Worm (Caenorhabditis elegans) whole organism, late embryonic: Measurements from ENCODE around the gene srbc-25.

Experiments used
- C38D4.7 ChIP-seq: fragments of 200-800 bp; sonication (Bioruptor generic); optimal IDR thresholded peaks from 2 replicates; lab custom pipeline; 2018; ENCODE audit warnings: mild to moderate bottlenecking, missing genetic modification characterization, moderate library complexity, missing compliant biosample characterization
- K02D7.2 ChIP-seq: sonication (generic microtip); optimal IDR thresholded peaks from 2 replicates; lab custom pipeline; 2017; ENCODE audit warnings: mild to moderate bottlenecking, missing genetic modification characterization, missing compliant biosample characterization
- K09A11.1 ChIP-seq: sonication (generic microtip); optimal IDR thresholded peaks from 2 replicates; lab custom pipeline; 2017; ENCODE audit warnings: antibody characterized with exemption, mild to moderate bottlenecking, missing genetic modification characterization, missing compliant biosample characterization; ENCODE audit not compliant: insufficient read depth
- T23F11.4 ChIP-seq: fragments of 200-800 bp; sonication (Bioruptor generic); optimal IDR thresholded peaks from 2 replicates; lab custom pipeline; 2018; ENCODE audit warnings: mild to moderate bottlenecking, missing genetic modification characterization, missing compliant biosample characterization
- ahr-1 ChIP-seq: sonication (generic microtip); optimal IDR thresholded peaks from 2 replicates; lab custom pipeline; 2016; ENCODE audit warnings: missing genetic modification characterization, missing compliant biosample characterization
- ceh-19 ChIP-seq: fragments of 200-800 bp; sonication (Bioruptor generic); optimal IDR thresholded peaks from 2 replicates; lab custom pipeline; 2018; ENCODE audit warnings: mild to moderate bottlenecking, missing genetic modification characterization, missing compliant biosample characterization
- ceh-2 ChIP-seq: sonication (generic microtip); optimal IDR thresholded peaks from 2 replicates; lab custom pipeline; 2016; ENCODE audit warnings: missing genotype, missing genetic modification characterization, missing compliant biosample characterization
- ceh-22 ChIP-seq: sonication (generic microtip); optimal IDR thresholded peaks from 2 replicates; lab custom pipeline; 2017; ENCODE audit warnings: missing biosample characterization, missing genetic modification characterization
- ceh-24 ChIP-seq: sonication (generic microtip); optimal IDR thresholded peaks from 2 replicates; lab custom pipeline; 2016; ENCODE audit warnings: mild to moderate bottlenecking, missing genetic modification characterization, missing compliant biosample characterization
- ceh-30 ChIP-seq: fragments of 150-350 bp; optimal IDR thresholded peaks from 2 replicates; lab custom pipeline; 2014; ENCODE audit warnings: missing biosample characterization, missing genetic modification characterization
- ceh-34 ChIP-seq: sonication (generic microtip); optimal IDR thresholded peaks from 2 replicates; lab custom pipeline; 2016; ENCODE audit warnings: mild to moderate bottlenecking, missing genetic modification characterization, missing compliant biosample characterization
- ceh-45 ChIP-seq: fragments of 200-800 bp; sonication (Bioruptor generic); IDR thresholded peaks from 2 replicates; pipeline ENCODE4 v1.3.6; 2022; ENCODE audit warnings: missing genetic modification reagents, missing genetic modification characterization, missing compliant biosample characterization
- ceh-48 ChIP-seq: sonication (generic microtip); optimal IDR thresholded peaks from 2 replicates; lab custom pipeline; 2016; ENCODE audit warnings: missing genetic modification characterization, inconsistent platforms, missing compliant biosample characterization
- ceh-9 ChIP-seq: sonication (generic microtip); optimal IDR thresholded peaks from 2 replicates; lab custom pipeline; 2016; ENCODE audit warnings: mild to moderate bottlenecking, missing genetic modification characterization, inconsistent platforms, missing compliant biosample characterization
- dmd-4 ChIP-seq: sonication (generic microtip); optimal IDR thresholded peaks from 2 replicates; lab custom pipeline; 2016; ENCODE audit warnings: borderline replicate concordance, missing genetic modification characterization, missing compliant biosample characterization
- elt-2 ChIP-seq: sonication (generic microtip); optimal IDR thresholded peaks from 2 replicates; lab custom pipeline; 2016; ENCODE audit warnings: missing genetic modification reagents, missing genetic modification characterization, missing compliant biosample characterization
- elt-4 ChIP-seq: sonication (generic microtip); optimal IDR thresholded peaks from 2 replicates; lab custom pipeline; 2016; ENCODE audit warnings: missing genetic modification characterization, missing compliant biosample characterization
- fkh-6 ChIP-seq: sonication (generic microtip); optimal IDR thresholded peaks from 2 replicates; lab custom pipeline; 2016; ENCODE audit warnings: missing genetic modification characterization, missing compliant biosample characterization
- hlh-13 ChIP-seq: fragments of 200-800 bp; sonication (Bioruptor generic); optimal IDR thresholded peaks from 2 replicates; lab custom pipeline; 2018; ENCODE audit warnings: mild to moderate bottlenecking, missing genetic modification characterization, missing compliant biosample characterization
- hlh-15 ChIP-seq: sonication (generic microtip); optimal IDR thresholded peaks from 2 replicates; lab custom pipeline; 2016; ENCODE audit warnings: missing genetic modification characterization, missing compliant biosample characterization
- hlh-6 ChIP-seq: sonication (generic microtip); optimal IDR thresholded peaks from 2 replicates; lab custom pipeline; 2016; ENCODE audit warnings: missing genotype, missing genetic modification characterization, missing compliant biosample characterization
- hlh-8 ChIP-seq: sonication (generic microtip); optimal IDR thresholded peaks from 2 replicates; lab custom pipeline; 2016; ENCODE audit warnings: missing genotype, missing genetic modification characterization, missing compliant biosample characterization
- lim-6 ChIP-seq: sonication (generic microtip); optimal IDR thresholded peaks from 2 replicates; lab custom pipeline; 2016; ENCODE audit warnings: missing genetic modification characterization, missing compliant biosample characterization
- lin-11 ChIP-seq: fragments of 200-800 bp; sonication (Bioruptor generic); optimal IDR thresholded peaks from 2 replicates; lab custom pipeline; 2018; ENCODE audit warnings: mild to moderate bottlenecking, missing genetic modification characterization, missing compliant biosample characterization
- madf-2 ChIP-seq: sonication (generic microtip); optimal IDR thresholded peaks from 2 replicates; lab custom pipeline; 2017; ENCODE audit warnings: missing genetic modification characterization, missing compliant biosample characterization
- nfya-1 ChIP-seq: sonication (generic microtip); optimal IDR thresholded peaks from 2 replicates; lab custom pipeline; 2017; ENCODE audit warnings: missing genetic modification characterization, mild to moderate bottlenecking, missing compliant biosample characterization, antibody characterized with exemption, moderate library complexity
- npax-4 ChIP-seq: sonication (generic microtip); optimal IDR thresholded peaks from 2 replicates; lab custom pipeline; 2016; ENCODE audit warnings: missing genetic modification characterization, missing compliant biosample characterization
- odd-2 ChIP-seq: sonication (generic microtip); optimal IDR thresholded peaks from 2 replicates; lab custom pipeline; 2017; ENCODE audit warnings: antibody characterized with exemption, mild to moderate bottlenecking, missing genetic modification characterization, missing compliant biosample characterization
- pat-9 ChIP-seq: fragments of 200-800 bp; sonication (Bioruptor generic); optimal IDR thresholded peaks from 2 replicates; lab custom pipeline; 2018; ENCODE audit warnings: mild to moderate bottlenecking, missing genetic modification characterization, moderate library complexity, missing compliant biosample characterization
- pha-2 ChIP-seq: sonication (generic microtip); optimal IDR thresholded peaks from 2 replicates; lab custom pipeline; 2017; ENCODE audit warnings: mild to moderate bottlenecking, missing genetic modification characterization, missing compliant biosample characterization
- pros-1 ChIP-seq: fragments of 150-350 bp; optimal IDR thresholded peaks from 2 replicates; lab custom pipeline; 2014; ENCODE audit warnings: missing biosample characterization, missing genetic modification reagents, missing genetic modification characterization
- ref-2 ChIP-seq: sonication (generic microtip); optimal IDR thresholded peaks from 2 replicates; lab custom pipeline; 2016; ENCODE audit warnings: missing genetic modification characterization, missing compliant biosample characterization
- sox-4 ChIP-seq: sonication (generic microtip); optimal IDR thresholded peaks from 2 replicates; lab custom pipeline; 2017; ENCODE audit warnings: mild to moderate bottlenecking, missing genetic modification characterization, inconsistent platforms, missing compliant biosample characterization
- unc-42 ChIP-seq: sonication (generic microtip); optimal IDR thresholded peaks from 2 replicates; lab custom pipeline; 2016; ENCODE audit warnings: missing genotype, missing genetic modification characterization, missing compliant biosample characterization
- ztf-16 ChIP-seq: sonication (generic microtip); optimal IDR thresholded peaks from 2 replicates; lab custom pipeline; 2017; ENCODE audit warnings: missing genetic modification characterization, missing compliant biosample characterization

The srbc-25 gene

DNA sequence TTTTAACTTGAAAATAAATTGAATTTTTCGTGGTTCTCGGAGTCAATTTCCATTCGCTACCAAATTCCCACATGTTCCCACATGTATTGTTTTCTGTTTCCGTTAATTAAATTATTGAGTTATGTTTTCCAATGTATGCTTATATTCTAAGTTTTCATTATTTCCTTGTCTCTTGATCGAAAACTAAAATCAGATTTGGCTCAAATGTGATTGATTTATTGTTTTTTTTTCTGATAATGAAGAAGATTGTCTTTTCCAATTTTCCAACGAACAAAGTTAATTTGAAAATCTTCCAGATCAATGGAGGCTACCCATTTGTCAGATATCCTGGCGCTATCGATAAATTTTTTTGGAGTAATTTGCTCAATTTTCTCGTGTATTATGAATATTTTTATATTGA, at the start of gene srbc-25:
Gene srbc-25, plus strand, starts transcription at position 301 of the 400 bp plus-strand sequence.
- TF ChIP-seq elt-4 (tag; lab: Kevin White, UChicago) (no peak), hlh-6 (tag; lab: Kevin White, UChicago) (no peak), ahr-1 (tag; lab: Kevin White, UChicago) (no peak), pha-2 (tag; lab: Kevin White, UChicago) (no peak)

ce11 chrV:17151292-17151691, 22.5 kb upstream of the srbc-25 start:
- no peak for TF ChIP-seq madf-2 (tag; lab: Kevin White, UChicago)
- TF ChIP-seq hlh-6 (tag; lab: Kevin White, UChicago), result peak; percentile 24

DNA sequence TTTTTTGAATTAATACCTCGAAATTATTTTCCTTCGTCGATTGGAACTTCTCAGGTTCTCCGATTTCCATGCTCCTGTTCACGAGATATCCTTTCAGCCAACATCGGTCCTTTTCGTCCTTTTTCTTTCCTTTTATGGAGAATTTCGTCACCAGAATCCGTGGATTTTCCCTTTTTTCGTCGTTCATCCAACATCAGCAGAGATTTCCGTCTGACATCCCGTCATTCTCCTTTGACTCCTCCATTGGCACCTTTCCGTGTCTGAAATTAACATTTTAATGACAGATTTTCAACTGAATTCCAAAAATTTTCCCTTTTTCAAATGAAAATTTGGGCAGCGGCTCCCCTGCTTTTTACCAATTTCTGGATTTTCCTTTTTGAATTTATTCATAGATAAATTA, 18.9 kb upstream of the srbc-25 start:
- TF ChIP-seq ceh-45 (GFP tag; lab: Robert Waterston, UW) (no peak), npax-4 (tag; lab: Kevin White, UChicago) (no peak), sox-4 (tag; lab: Kevin White, UChicago) (no peak), lin-11 (tag; lab: Kevin White, UChicago) (no peak), unc-42 (no peak), C38D4.7 (GFP tag; lab: Kevin White, UChicago) (no peak), madf-2 (tag; lab: Kevin White, UChicago) (no peak)

DNA sequence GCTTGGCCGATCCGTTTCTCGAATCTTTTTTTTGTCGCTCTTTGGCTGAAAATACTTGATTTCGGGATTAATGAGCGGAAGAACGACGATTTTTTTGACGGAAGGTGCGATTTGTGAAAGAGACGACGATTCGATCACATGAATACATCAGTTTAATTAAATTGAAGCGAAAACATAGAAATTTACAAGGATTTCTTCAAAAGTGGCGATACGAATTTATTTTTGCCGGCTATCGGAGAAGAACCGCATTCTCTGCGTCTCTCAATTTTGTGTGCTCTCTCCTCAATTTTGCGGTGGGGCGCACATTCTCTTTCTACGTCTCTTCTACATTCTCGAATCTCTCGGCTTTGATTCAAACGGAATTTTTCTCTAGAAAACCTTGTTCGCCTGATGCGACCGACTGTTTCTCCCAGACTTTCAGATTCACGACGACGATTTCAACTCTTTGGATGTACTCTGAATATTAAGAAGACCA, 18.4 kb upstream of the srbc-25 start, which contains the start of gene F40D4.17:
Gene F40D4.17, minus strand, starts transcription at position 51 of the 475 bp plus-strand sequence.
- TF ChIP-seq ztf-16 (tag; lab: Kevin White, UChicago) (no peak), dmd-4 (no peak), hlh-8 (no peak), hlh-15 (tag; lab: Kevin White, UChicago) (no peak), K02D7.2 (tag; lab: Kevin White, UChicago) (no peak)

DNA sequence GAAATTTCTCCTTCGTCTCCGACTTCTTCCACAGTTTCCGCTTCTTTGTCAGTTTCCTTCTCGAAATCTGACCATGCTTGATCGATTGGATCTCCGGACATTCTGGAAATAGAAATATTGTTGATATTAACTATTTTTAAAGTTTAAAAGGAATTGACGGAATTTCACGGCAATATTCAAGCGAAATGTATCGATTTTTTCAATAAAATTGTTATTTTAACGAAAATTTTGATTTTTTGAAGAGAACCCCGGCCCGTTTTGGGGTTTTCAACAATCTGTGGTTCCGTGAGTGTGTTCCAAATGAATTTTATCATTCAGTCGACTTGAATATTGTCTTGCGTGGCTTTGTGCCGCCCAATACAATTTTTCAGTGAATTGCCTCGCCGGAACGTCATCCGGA, 16.7 kb upstream of the srbc-25 start, which contains the start of gene F40D4.13:
Gene F40D4.13, minus strand, starts transcription at position 101 of the 400 bp plus-strand sequence.
- TF ChIP-seq nfya-1 (tag; lab: Kevin White, UChicago) (no peak), pros-1 (tag; lab: Kevin White, UChicago) (no peak), ceh-9 (tag; lab: Kevin White, UChicago) (no peak)

- TF ChIP-seq hlh-8 (no peak), elt-2 (peak; percentile 58)
Observed at ce11 chrV:17159430-17159924, 14.4 kb upstream of the srbc-25 start, which contains the start of gene F40D4.12. TSS of gene F40D4.12 (plus strand) at chrV:17159874.

- no peak for TF ChIP-seq ceh-19 (GFP tag; lab: Kevin White, UChicago)
- TF ChIP-seq ceh-22 (tag; lab: Kevin White, UChicago), result no peak
- TF ChIP-seq K02D7.2 (tag; lab: Kevin White, UChicago), result no peak
- TF ChIP-seq lim-6 (tag; lab: Kevin White, UChicago), result no peak
- TF ChIP-seq pros-1 (tag; lab: Kevin White, UChicago), result no peak
- no peak for TF ChIP-seq K09A11.1 (tag; lab: Kevin White, UChicago)
- TF ChIP-seq ceh-2 (tag; lab: Kevin White, UChicago), result no peak
- no peak for TF ChIP-seq pat-9 (tag; lab: Kevin White, UChicago)
- TF ChIP-seq odd-2 (tag; lab: Kevin White, UChicago), result no peak
- no peak for TF ChIP-seq ceh-48 (tag; lab: Kevin White, UChicago)
- TF ChIP-seq hlh-15 (tag; lab: Kevin White, UChicago), result no peak
- no peak for TF ChIP-seq T23F11.4 (GFP tag; lab: Kevin White, UChicago)
- no peak for TF ChIP-seq ceh-24 (tag; lab: Kevin White, UChicago)
- TF ChIP-seq fkh-6 (tag; lab: Kevin White, UChicago), result no peak
- no peak for TF ChIP-seq ceh-30
- no peak for TF ChIP-seq ceh-34 (tag; lab: Kevin White, UChicago)
- TF ChIP-seq unc-42, result no peak
- TF ChIP-seq hlh-13 (GFP tag; lab: Kevin White, UChicago), result no peak
- TF ChIP-seq ref-2 (tag; lab: Kevin White, UChicago), result no peak
Observed at ce11 chrV:17165409-17165808, 8.4 kb upstream of the srbc-25 start, which contains the start of gene srh-102. TSS of gene srh-102 (minus strand) at chrV:17165509.
